Fruit fly (Drosophila melanogaster) whole organism, wandering third instar larva: ENCODE results near the gene CG31125.

Experiments
- Abd-B ChIP-seq: fragments of >200 bp; optimal IDR thresholded peaks from 2 replicates; lab custom pipeline; 2017; ENCODE audit warnings: missing biosample characterization, missing genetic modification characterization
- CG32264 ChIP-seq: fragments of 200-800 bp; sonication (Bioruptor generic); optimal IDR thresholded peaks from 2 replicates; lab custom pipeline; 2016; ENCODE audit warnings: missing biosample characterization, missing genetic modification characterization
- CrebA ChIP-seq: fragments of 200-800 bp; sonication (Bioruptor generic); optimal IDR thresholded peaks from 2 replicates; lab custom pipeline; 2016; ENCODE audit warnings: missing biosample characterization, mild to moderate bottlenecking, missing genetic modification characterization, borderline replicate concordance
- Dfd ChIP-seq: fragments of >200 bp; optimal IDR thresholded peaks from 2 replicates; lab custom pipeline; 2017; ENCODE audit warnings: missing biosample characterization, missing genetic modification characterization
- Hnf4 ChIP-seq: fragments of 200-800 bp; sonication (Bioruptor generic); optimal IDR thresholded peaks from 2 replicates; lab custom pipeline; 2016; ENCODE audit warnings: missing biosample characterization, mild to moderate bottlenecking, missing genetic modification characterization
- Hr78 ChIP-seq: fragments of >200 bp; optimal IDR thresholded peaks from 2 replicates; lab custom pipeline; 2017; ENCODE audit warnings: missing biosample characterization, missing genetic modification characterization
- Hr83 ChIP-seq: fragments of 200-300 bp; sonication (Bioruptor generic); optimal IDR thresholded peaks from 2 replicates; lab custom pipeline; 2016; ENCODE audit warnings: missing biosample characterization, mild to moderate bottlenecking, missing genetic modification characterization, moderate library complexity; ENCODE audit not compliant: poor library complexity, severe bottlenecking
- Jra ChIP-seq: sonication (Bioruptor generic); optimal IDR thresholded peaks from 2 replicates; lab custom pipeline; 2016; ENCODE audit warnings: missing biosample characterization, missing genetic modification characterization
- Myc ChIP-seq: fragments of >200 bp; optimal IDR thresholded peaks from 2 replicates; lab custom pipeline; 2017
- N ChIP-seq: fragments of >200 bp; optimal IDR thresholded peaks from 2 replicates; lab custom pipeline; 2018; ENCODE audit warnings: missing biosample characterization, missing external identifiers, missing genetic modification characterization
- OdsH ChIP-seq: fragments of 200-800 bp; sonication (Bioruptor generic); optimal IDR thresholded peaks from 2 replicates; lab custom pipeline; 2016; ENCODE audit warnings: missing biosample characterization, mild to moderate bottlenecking, missing genetic modification characterization
- Rel ChIP-seq, 2 experiments: fragments of 200-800 bp; sonication (Bioruptor generic) in 1 of 2; optimal IDR thresholded peaks; 2 replicates in 1 of 2; 3 replicates in 1 of 2; lab custom pipeline; 2016 to 2019; ENCODE audit warnings: mild to moderate bottlenecking in 2 of 2, missing biosample characterization in 2 of 2, missing genetic modification characterization in 2 of 2, moderate library complexity in 1 of 2
- Sp1 ChIP-seq: fragments of 200-800 bp; sonication (Bioruptor generic); optimal IDR thresholded peaks from 3 replicates; lab custom pipeline; 2019; ENCODE audit warnings: missing biosample characterization, mild to moderate bottlenecking, missing genetic modification characterization, moderate library complexity
- Vsx2 ChIP-seq: fragments of 200-300, 225-300 bp; sonication (Bioruptor generic); optimal IDR thresholded peaks from 2 replicates; lab custom pipeline; 2018; ENCODE audit warnings: missing biosample characterization, missing genetic modification characterization; ENCODE audit not compliant: partially characterized antibody
- br ChIP-seq: fragments of 200-800 bp; sonication (Bioruptor generic); optimal IDR thresholded peaks from 2 replicates; lab custom pipeline; 2016; ENCODE audit warnings: missing biosample characterization, missing genetic modification characterization
- brk ChIP-seq: fragments of 200-800 bp; sonication (Bioruptor generic); optimal IDR thresholded peaks from 2 replicates; lab custom pipeline; 2016; ENCODE audit warnings: missing biosample characterization, mild to moderate bottlenecking, missing genetic modification characterization
- dl ChIP-seq, 2 experiments: fragments of 175-275, 200-275 bp in 1 of 2; fragments of 200-275 bp in 1 of 2; sonication (Bioruptor generic); optimal IDR thresholded peaks; lab custom pipeline; 2018; ENCODE audit warnings: mild to moderate bottlenecking in 2 of 2, missing biosample characterization in 2 of 2, missing genetic modification characterization in 2 of 2, moderate library complexity in 2 of 2; ENCODE audit not compliant: partially characterized antibody in 2 of 2, insufficient read depth in 1 of 2
- dmrt93B ChIP-seq: fragments of 200-800 bp; sonication (Bioruptor generic); optimal IDR thresholded peaks from 2 replicates; lab custom pipeline; 2018; ENCODE audit warnings: missing biosample characterization, mild to moderate bottlenecking, missing genetic modification characterization
- ey ChIP-seq: fragments of 200-800 bp; sonication (Bioruptor generic); optimal IDR thresholded peaks from 2 replicates; lab custom pipeline; 2016; ENCODE audit warnings: missing biosample characterization, missing genetic modification characterization
- foxo ChIP-seq, 2 experiments: fragments of 200-800 bp; sonication (Bioruptor generic); optimal IDR thresholded peaks; 2 replicates in 1 of 2; 3 replicates in 1 of 2; lab custom pipeline; 2016 to 2017; ENCODE audit warnings: missing biosample characterization in 2 of 2, missing genetic modification characterization in 2 of 2
- fru ChIP-seq: fragments of 200-800 bp; sonication (Bioruptor generic); optimal IDR thresholded peaks from 3 replicates; lab custom pipeline; 2016; ENCODE audit warnings: missing biosample characterization, mild to moderate bottlenecking, missing genetic modification characterization
- h ChIP-seq: fragments of 200-800 bp; sonication (Bioruptor generic); optimal IDR thresholded peaks from 3 replicates; lab custom pipeline; 2016; ENCODE audit warnings: missing biosample characterization, mild to moderate bottlenecking, missing genetic modification characterization
- jim ChIP-seq: fragments of 175-275, 200-325 bp; sonication (Bioruptor generic); optimal IDR thresholded peaks from 2 replicates; lab custom pipeline; 2016; ENCODE audit warnings: missing biosample characterization, mild to moderate bottlenecking, missing genetic modification characterization
- lola ChIP-seq: fragments of >200 bp; optimal IDR thresholded peaks from 2 replicates; lab custom pipeline; 2017; ENCODE audit warnings: missing biosample characterization, missing genetic modification characterization
- psq ChIP-seq: fragments of 200-800 bp; sonication (Bioruptor generic); optimal IDR thresholded peaks from 3 replicates; lab custom pipeline; 2017; ENCODE audit warnings: missing biosample characterization, mild to moderate bottlenecking, missing genetic modification characterization, moderate library complexity
- rgr ChIP-seq: fragments of 200-800 bp; sonication (Bioruptor generic); optimal IDR thresholded peaks from 3 replicates; lab custom pipeline; 2016; ENCODE audit warnings: missing biosample characterization, mild to moderate bottlenecking, missing genetic modification characterization
- sage ChIP-seq: fragments of 200-800 bp; sonication (Bioruptor generic); optimal IDR thresholded peaks from 2 replicates; lab custom pipeline; 2016; ENCODE audit warnings: missing biosample characterization, mild to moderate bottlenecking, missing genetic modification characterization
- tai ChIP-seq: sonication (Bioruptor generic); optimal IDR thresholded peaks from 2 replicates; lab custom pipeline; 2016; ENCODE audit warnings: missing biosample characterization, missing genetic modification characterization
- woc ChIP-seq: sonication (Bioruptor generic); optimal IDR thresholded peaks from 2 replicates; lab custom pipeline; 2016; ENCODE audit warnings: missing biosample characterization, mild to moderate bottlenecking, missing genetic modification characterization

Gene CG31125

dm6 chr3R:24614707-24615022 lies 40.0 kb downstream of the CG31125 start:
- TF ChIP-seq foxo (GFP tag; optimal IDR thresholded peaks at IDR 0.05; lab: Kevin White, UChicago) (no peak), lola (GFP tag; lab: Kevin White, UChicago) (no peak), Rel (GFP tag; optimal IDR thresholded peaks at IDR 0.05; lab: Kevin White, UChicago) (no peak), Rel (tag; optimal IDR thresholded peaks at IDR 0.05; lab: Kevin White, UChicago) (no peak), Abd-B (GFP tag; lab: Kevin White, UChicago) (no peak), Sp1 (GFP tag; lab: Kevin White, UChicago) (no peak), ey (GFP tag; lab: Kevin White, UChicago) (no peak), Myc (lab: Kevin White, UChicago) (no peak)

dm6 chr3R:24613819-24614706 lies 40.6 kb downstream of the CG31125 start:
- TF ChIP-seq Jra (GFP tag; lab: Kevin White, UChicago) (no peak), ey (GFP tag; lab: Kevin White, UChicago) (peak; percentile 49), CG32264 (no peak), OdsH (GFP tag; lab: Kevin White, UChicago) (peak; percentile 23), br (GFP tag; lab: Kevin White, UChicago) (peak; percentile 31), Vsx2 (GFP tag; lab: Kevin White, UChicago) (no peak), sage (peak; percentile 21), fru (GFP tag; lab: Kevin White, UChicago) (peak; percentile 41), lola (GFP tag; lab: Kevin White, UChicago) (no peak), woc (GFP tag; lab: Kevin White, UChicago) (peak; percentile 20), tai (GFP tag; lab: Kevin White, UChicago) (no peak), h (GFP tag; lab: Kevin White, UChicago) (peak; percentile 7), Rel (GFP tag; optimal IDR thresholded peaks at IDR 0.05; lab: Kevin White, UChicago) (peak; percentile 74), Rel (tag; optimal IDR thresholded peaks at IDR 0.05; lab: Kevin White, UChicago) (no peak), Hr83 (GFP tag; lab: Kevin White, UChicago) (no peak), Sp1 (GFP tag; lab: Kevin White, UChicago) (peak; percentile 65), jim (GFP tag; lab: Kevin White, UChicago) (peak; percentile 12), rgr (GFP tag; lab: Kevin White, UChicago) (peak; percentile 51), foxo (GFP tag; optimal IDR thresholded peaks at IDR 0.05; lab: Kevin White, UChicago) (peak in 1 of 2 experiments; percentile 52), dmrt93B (GFP tag; lab: Kevin White, UChicago) (peak; percentile 17), psq (peak; percentile 38)

dm6 chr3R:24608316-24608715 lies 46.3 kb downstream of the CG31125 start:
- peak; percentile 24 for TF ChIP-seq CrebA (GFP tag; lab: Kevin White, UChicago)
- no peak for TF ChIP-seq Hr83 (GFP tag; lab: Kevin White, UChicago)
- TF ChIP-seq foxo (GFP tag; optimal IDR thresholded peaks at IDR 0.05; lab: Kevin White, UChicago): no peak
- TF ChIP-seq rgr (GFP tag; lab: Kevin White, UChicago): no peak
- TF ChIP-seq Rel (GFP tag; optimal IDR thresholded peaks at IDR 0.05; lab: Kevin White, UChicago): peak; percentile 21
- TF ChIP-seq Rel (tag; optimal IDR thresholded peaks at IDR 0.05; lab: Kevin White, UChicago): no peak
- TF ChIP-seq Dfd (GFP tag; lab: Kevin White, UChicago): no peak

dm6 chr3R:24606868-24607267 lies 47.8 kb downstream of the CG31125 start:
- peak; percentile 33 for TF ChIP-seq h (GFP tag; lab: Kevin White, UChicago)
- TF ChIP-seq foxo (GFP tag; optimal IDR thresholded peaks at IDR 0.05; lab: Kevin White, UChicago): no peak
- TF ChIP-seq Rel (GFP tag; optimal IDR thresholded peaks at IDR 0.05; lab: Kevin White, UChicago): no peak
- peak; percentile 40 for TF ChIP-seq Rel (tag; optimal IDR thresholded peaks at IDR 0.05; lab: Kevin White, UChicago)
- no peak for TF ChIP-seq Hnf4 (GFP tag; lab: Kevin White, UChicago)
- peak; percentile 10 for TF ChIP-seq Sp1 (GFP tag; lab: Kevin White, UChicago)

dm6 chr3R:24604165-24604564 lies 50.5 kb downstream of the CG31125 start:
- no peak for TF ChIP-seq brk
- TF ChIP-seq Sp1 (GFP tag; lab: Kevin White, UChicago): no peak
- no peak for TF ChIP-seq ey (GFP tag; lab: Kevin White, UChicago)
- no peak for TF ChIP-seq Vsx2 (GFP tag; lab: Kevin White, UChicago)
- no peak for TF ChIP-seq Hr78
- no peak for TF ChIP-seq rgr (GFP tag; lab: Kevin White, UChicago)
- no peak for TF ChIP-seq fru (GFP tag; lab: Kevin White, UChicago)
- no peak for TF ChIP-seq foxo (GFP tag; optimal IDR thresholded peaks at IDR 0.05; lab: Kevin White, UChicago)
- TF ChIP-seq Hnf4 (GFP tag; lab: Kevin White, UChicago): no peak
- TF ChIP-seq br (GFP tag; lab: Kevin White, UChicago): no peak
- no peak for TF ChIP-seq dl (GFP tag; optimal IDR thresholded peaks at IDR 0.05; lab: Kevin White, UChicago; ENCODE audit: insufficient read depth in 1 of 2, partially characterized antibody in 2 of 2)
- TF ChIP-seq N (GFP tag; lab: Kevin White, UChicago): no peak
- TF ChIP-seq jim (GFP tag; lab: Kevin White, UChicago): no peak
